Fruit fly (Drosophila melanogaster): ENCODE measurements around the gene Jasper.

Gene Jasper

dm6 chr3R:30100325-30100975 lies 48.1 kb downstream of the Jasper start (continued):
- TF ChIP-seq chinmo (GFP tag; IDR thresholded peaks at IDR 0.05; ENCODE audit: partially characterized antibody) (0 out of 4 replicates have a peak, but pooled peaks have one; percentile 35), Hey (tag; optimal IDR thresholded peaks at IDR 0.05) (no peak), CG4360 (GFP tag; IDR thresholded peaks at IDR 0.05) (no peak), en (GFP tag; optimal IDR thresholded peaks at IDR 0.05) (no peak), shn (GFP tag; optimal IDR thresholded peaks at IDR 0.05) (no peak), CG11723 (GFP tag; optimal IDR thresholded peaks at IDR 0.05) (no peak), Drgx (GFP tag; IDR thresholded peaks at IDR 0.05) (no peak), pb (GFP tag; optimal IDR thresholded peaks at IDR 0.05) (no peak), CG14667 (GFP tag; IDR thresholded peaks at IDR 0.05) (no peak), CG6683 (GFP tag; optimal IDR thresholded peaks at IDR 0.05) (no peak), Xbp1 (GFP tag; optimal IDR thresholded peaks at IDR 0.05) (no peak), odd (GFP tag; optimal IDR thresholded peaks at IDR 0.05) (no peak), bcd (GFP tag; optimal IDR thresholded peaks at IDR 0.05) (no peak), CG7963 (GFP tag; IDR thresholded peaks at IDR 0.05; ENCODE audit: partially characterized antibody) (no peak), stc (GFP tag; IDR thresholded peaks at IDR 0.05) (no peak), Trl (optimal IDR thresholded peaks at IDR 0.05) (peak in 1 of 2 experiments; percentile 11), Trl (GFP tag; optimal IDR thresholded peaks at IDR 0.05) (no peak), CG10543 (GFP tag; optimal IDR thresholded peaks at IDR 0.05) (no peak), CG8765 (GFP tag; IDR thresholded peaks at IDR 0.05) (no peak), CG7271 (tag; optimal IDR thresholded peaks at IDR 0.05) (no peak), CG17361 (GFP tag; IDR thresholded peaks at IDR 0.05) (no peak), gro (GFP tag; optimal IDR thresholded peaks at IDR 0.05) (no peak), sqz (GFP tag; optimal IDR thresholded peaks at IDR 0.05) (no peak), Sox102F (GFP tag; optimal IDR thresholded peaks at IDR 0.05) (no peak), Awh (GFP tag; IDR thresholded peaks at IDR 0.05) (no peak), CrebB (tag; optimal IDR thresholded peaks at IDR 0.05) (no peak), Med (GFP tag) (peak; percentile 44), zfh2 (GFP tag; optimal IDR thresholded peaks at IDR 0.05) (no peak), chn (GFP tag; optimal IDR thresholded peaks at IDR 0.05) (no peak)

dm6 chr3R:30100976-30101332 lies 48.6 kb downstream of the Jasper start:
- TF ChIP-seq Drgx (GFP tag; IDR thresholded peaks at IDR 0.05) (0 out of 2 replicates have a peak, but pooled peaks have one; percentile 13), grau (tag; optimal IDR thresholded peaks at IDR 0.05) (no peak), Scr (GFP tag; IDR thresholded peaks at IDR 0.05; ENCODE audit: partially characterized antibody) (no peak), p53 (GFP tag; optimal IDR thresholded peaks at IDR 0.05) (no peak), Pdp1 (GFP tag; optimal IDR thresholded peaks at IDR 0.05) (peak in 1 of 2 experiments; percentile 11), CG4404 (GFP tag; IDR thresholded peaks at IDR 0.05) (no peak), CG4328 (GFP tag; optimal IDR thresholded peaks at IDR 0.05) (no peak), CG11093 (GFP tag; IDR thresholded peaks at IDR 0.05) (no peak), Gsc (GFP tag; IDR thresholded peaks at IDR 0.05) (no peak), CG17328 (GFP tag; IDR thresholded peaks at IDR 0.05) (no peak), zen2 (GFP tag; IDR thresholded peaks at IDR 0.05; ENCODE audit: partially characterized antibody) (no peak), H2.0 (GFP tag; IDR thresholded peaks at IDR 0.05) (no peak)
